Fruit fly (Drosophila melanogaster) whole organism, wandering third instar larva: ENCODE measurements around the gene Vha26.

Experiments
- Abd-B ChIP-seq: fragments of >200 bp; optimal IDR thresholded peaks from 2 replicates; lab custom pipeline; 2017; ENCODE audit warnings: missing biosample characterization, missing genetic modification characterization
- CG9705 ChIP-seq: fragments of 200-800 bp; sonication (Bioruptor generic); optimal IDR thresholded peaks from 2 replicates; lab custom pipeline; 2018; ENCODE audit warnings: missing biosample characterization, mild to moderate bottlenecking, missing genetic modification characterization
- GATAd ChIP-seq: sonication (Bioruptor generic); optimal IDR thresholded peaks from 2 replicates; lab custom pipeline; 2016; ENCODE audit warnings: missing biosample characterization, missing genetic modification characterization
- Mio ChIP-seq: sonication (Bioruptor generic); optimal IDR thresholded peaks from 2 replicates; lab custom pipeline; 2016; ENCODE audit warnings: missing biosample characterization, missing genetic modification characterization
- Myc ChIP-seq: fragments of >200 bp; optimal IDR thresholded peaks from 2 replicates; lab custom pipeline; 2017
- OdsH ChIP-seq: fragments of 200-800 bp; sonication (Bioruptor generic); optimal IDR thresholded peaks from 2 replicates; lab custom pipeline; 2016; ENCODE audit warnings: missing biosample characterization, mild to moderate bottlenecking, missing genetic modification characterization
- foxo ChIP-seq, 2 experiments: fragments of 200-800 bp; sonication (Bioruptor generic); optimal IDR thresholded peaks; 2 replicates in 1 of 2; 3 replicates in 1 of 2; lab custom pipeline; 2016 to 2017; ENCODE audit warnings: missing biosample characterization in 2 of 2, missing genetic modification characterization in 2 of 2
- lola ChIP-seq: fragments of >200 bp; optimal IDR thresholded peaks from 2 replicates; lab custom pipeline; 2017; ENCODE audit warnings: missing biosample characterization, missing genetic modification characterization
- psq ChIP-seq: fragments of 200-800 bp; sonication (Bioruptor generic); optimal IDR thresholded peaks from 3 replicates; lab custom pipeline; 2017; ENCODE audit warnings: missing biosample characterization, mild to moderate bottlenecking, missing genetic modification characterization, moderate library complexity
- sv ChIP-seq: fragments of 200-800 bp; sonication (Bioruptor generic); optimal IDR thresholded peaks from 3 replicates; lab custom pipeline; 2016; ENCODE audit warnings: missing biosample characterization, missing genetic modification characterization
- usp ChIP-seq: fragments of >200 bp; optimal IDR thresholded peaks from 2 replicates; lab custom pipeline; 2017; ENCODE audit warnings: missing biosample characterization, missing genetic modification characterization

dm6 chr3R:5633437-5633836 lies 41.9 kb downstream of the Vha26 start, which contains the start of gene CG12171:
- TF ChIP-seq OdsH: no peak
- TF ChIP-seq psq: no peak
- TF ChIP-seq sv: no peak
- no peak for TF ChIP-seq Myc (lab: Kevin White, UChicago)
- no peak for TF ChIP-seq foxo (GFP tag; optimal IDR thresholded peaks at IDR 0.05; lab: Kevin White, UChicago)
- TF ChIP-seq GATAd (GFP tag; lab: Kevin White, UChicago): no peak
- no peak for TF ChIP-seq Mio (GFP tag; lab: Kevin White, UChicago)
- no peak for TF ChIP-seq CG9705 (GFP tag; lab: Kevin White, UChicago)
- no peak for TF ChIP-seq Abd-B (GFP tag; lab: Kevin White, UChicago)
- TF ChIP-seq lola: no peak
- TF ChIP-seq usp (GFP tag; lab: Kevin White, UChicago): no peak
